Worm (Caenorhabditis elegans): ENCODE data around the gene R08A2.5.
A peak's percentile ranks its signal among the peaks of the same experiment; 100 is the strongest.

The R08A2.5 gene

ce11 chrV:14716114-14716513 lies 3.7 kb downstream of the R08A2.5 start, which contains the start of gene fbxa-147:
fbxa-147 (plus strand) TSS chrV:14716499.
- TF ChIP-seq elt-2 (tag; optimal IDR thresholded peaks at IDR 0.05) (peak; percentile 51), ama-1 (optimal IDR thresholded peaks at IDR 0.05) (no peak), nhr-25 (tag; optimal IDR thresholded peaks at IDR 0.05) (no peak)

- TF ChIP-seq nhr-76 (tag; optimal IDR thresholded peaks at IDR 0.05) (no peak), nhr-11 (tag; optimal IDR thresholded peaks at IDR 0.05) (no peak), unc-62 (GFP tag; optimal IDR thresholded peaks at IDR 0.05) (no peak), nhr-43 (tag; optimal IDR thresholded peaks at IDR 0.05; ENCODE audit: poor library complexity, severe bottlenecking) (no peak)
Observed at ce11 chrV:14719491-14719890, 7.1 kb downstream of the R08A2.5 start, which contains the start of gene R08A2.1. R08A2.1 (minus strand) TSS chrV:14719591.

DNA sequence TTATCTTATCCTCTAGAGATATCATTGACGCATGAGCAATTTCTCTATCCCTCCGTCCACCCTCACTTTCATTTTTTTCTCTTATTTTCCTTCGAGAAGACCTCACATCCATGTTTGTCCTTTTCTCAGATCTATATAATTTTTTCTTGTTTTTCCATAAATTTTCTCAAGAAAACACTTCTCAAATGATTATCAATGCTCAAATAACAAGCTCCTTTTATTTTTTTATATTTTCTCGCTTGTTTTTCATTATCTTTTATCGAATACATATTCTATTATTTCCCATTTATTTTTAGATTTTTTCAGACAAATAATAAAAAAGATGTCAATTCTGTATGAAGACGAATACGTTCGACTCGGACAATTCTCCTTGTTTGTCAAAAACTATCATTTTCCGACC lies 10.6 kb downstream of the R08A2.5 start, which contains the start of gene R08A2.7:
TSS of gene R08A2.7 (plus strand) at position 301 of the 400 bp plus-strand sequence.
- TF ChIP-seq daf-12 (tag; optimal IDR thresholded peaks at IDR 0.05) (no peak), lsy-12 (tag; optimal IDR thresholded peaks at IDR 0.05) (no peak), nfya-1 (tag; optimal IDR thresholded peaks at IDR 0.05; ENCODE audit: insufficient read depth) (no peak), ceh-82 (tag; optimal IDR thresholded peaks at IDR 0.05) (no peak), nhr-23 (tag; optimal IDR thresholded peaks at IDR 0.05) (no peak), fkh-2 (tag; optimal IDR thresholded peaks at IDR 0.05) (no peak), fkh-10 (GFP tag; optimal IDR thresholded peaks at IDR 0.05) (no peak), elt-1 (tag; optimal IDR thresholded peaks at IDR 0.05) (no peak), unc-62 (GFP tag; optimal IDR thresholded peaks at IDR 0.05) (no peak), mdl-1 (tag; optimal IDR thresholded peaks at IDR 0.05) (no peak), nhr-77 (tag; optimal IDR thresholded peaks at IDR 0.05) (no peak), pha-4 (tag; optimal IDR thresholded peaks at IDR 0.05) (no peak), ceh-16 (tag; optimal IDR thresholded peaks at IDR 0.05) (no peak), tbx-2 (tag; optimal IDR thresholded peaks at IDR 0.05) (no peak), sea-2 (GFP tag; optimal IDR thresholded peaks at IDR 0.05) (no peak), nhr-67 (tag; optimal IDR thresholded peaks at IDR 0.05) (no peak), lin-15B (tag; optimal IDR thresholded peaks at IDR 0.05) (no peak), unc-39 (tag; optimal IDR thresholded peaks at IDR 0.05) (no peak)

DNA sequence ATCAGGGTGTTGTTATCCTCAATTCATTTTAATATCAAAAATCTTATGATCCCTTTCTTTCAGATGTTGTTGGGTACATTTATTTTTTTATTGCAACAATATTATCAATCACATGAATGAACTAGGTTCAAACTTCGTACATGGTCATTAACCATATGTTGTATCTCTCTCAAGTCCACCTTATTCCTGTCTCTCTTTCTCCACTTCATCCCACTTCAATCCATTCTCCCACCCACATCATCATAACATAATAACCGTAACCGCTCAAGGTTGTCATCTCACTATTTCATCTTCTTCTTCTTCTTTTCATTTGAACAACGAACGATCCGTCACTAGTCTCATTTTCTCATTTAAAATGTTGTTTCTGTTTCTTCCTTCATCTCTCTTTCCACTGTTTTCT lies 13.0 kb downstream of the R08A2.5 start:
- TF ChIP-seq nhr-43 (tag; optimal IDR thresholded peaks at IDR 0.05; ENCODE audit: poor library complexity, severe bottlenecking) (peak; percentile 57), unc-39 (tag; optimal IDR thresholded peaks at IDR 0.05) (no peak)

- no peak for TF ChIP-seq nhr-77 (tag; optimal IDR thresholded peaks at IDR 0.05)
Observed at ce11 chrV:14726596-14726995, 14.2 kb downstream of the R08A2.5 start, which contains the start of gene Y50E8A.1. Y50E8A.1 (plus strand) TSS chrV:14726896.

ce11 chrV:14728754-14729153 lies 16.3 kb downstream of the R08A2.5 start, which contains the start of gene Y50E8A.2:
Y50E8A.2 (minus strand) TSS chrV:14728854.
- TF ChIP-seq unc-39 (tag; optimal IDR thresholded peaks at IDR 0.05) (no peak), elt-1 (tag; optimal IDR thresholded peaks at IDR 0.05) (no peak), hmg-11 (tag; optimal IDR thresholded peaks at IDR 0.05) (no peak), elt-2 (tag; optimal IDR thresholded peaks at IDR 0.05) (no peak), ceh-16 (tag; optimal IDR thresholded peaks at IDR 0.05) (no peak), ZK546.5 (tag; optimal IDR thresholded peaks at IDR 0.05) (no peak), snpc-4 (tag; optimal IDR thresholded peaks at IDR 0.05) (no peak), pha-4 (tag; optimal IDR thresholded peaks at IDR 0.05) (no peak), aly-2 (tag; optimal IDR thresholded peaks at IDR 0.05) (no peak), mml-1 (tag; optimal IDR thresholded peaks at IDR 0.05) (no peak)

DNA sequence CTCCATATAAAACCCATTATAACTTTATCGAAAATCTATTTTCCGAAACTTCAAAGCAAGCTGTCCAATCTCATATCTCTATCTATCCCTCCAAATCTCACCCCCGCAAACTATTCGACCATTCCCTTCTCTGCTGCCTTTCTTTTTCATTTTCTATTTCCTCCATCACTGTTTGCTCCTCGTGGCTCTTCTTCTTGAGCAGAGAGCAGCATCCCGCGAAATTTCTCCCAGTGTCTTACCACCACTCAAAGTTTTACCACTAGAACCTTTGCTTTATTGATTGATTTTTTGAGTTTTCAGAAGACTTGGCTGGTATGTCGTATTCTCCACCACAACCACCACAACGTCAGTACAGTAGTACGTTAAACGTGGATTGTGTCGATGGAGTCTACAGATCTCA lies 16.9 kb downstream of the R08A2.5 start, which contains the start of gene oig-3:
TSS of gene oig-3 (plus strand) at position 301 of the 400 bp plus-strand sequence.
- TF ChIP-seq pqm-1 (tag; optimal IDR thresholded peaks at IDR 0.05) (no peak), nhr-43 (tag; optimal IDR thresholded peaks at IDR 0.05; ENCODE audit: poor library complexity, severe bottlenecking) (no peak), nhr-23 (tag; optimal IDR thresholded peaks at IDR 0.05) (no peak), egl-27 (tag; optimal IDR thresholded peaks at IDR 0.05) (no peak), pha-4 (tag; optimal IDR thresholded peaks at IDR 0.05) (no peak), ztf-11 (tag; optimal IDR thresholded peaks at IDR 0.05) (no peak), zag-1 (tag; optimal IDR thresholded peaks at IDR 0.05) (no peak), daf-12 (tag; optimal IDR thresholded peaks at IDR 0.05) (no peak), elt-3 (tag; optimal IDR thresholded peaks at IDR 0.05) (no peak), fkh-10 (GFP tag; optimal IDR thresholded peaks at IDR 0.05) (no peak), fkh-2 (tag; optimal IDR thresholded peaks at IDR 0.05) (no peak), hmg-11 (tag; optimal IDR thresholded peaks at IDR 0.05) (no peak), ZK546.5 (tag; optimal IDR thresholded peaks at IDR 0.05) (no peak), unc-39 (tag; optimal IDR thresholded peaks at IDR 0.05) (no peak), skn-1 (tag; optimal IDR thresholded peaks at IDR 0.05) (no peak), jun-1 (tag; optimal IDR thresholded peaks at IDR 0.05) (no peak), nhr-76 (tag; optimal IDR thresholded peaks at IDR 0.05) (no peak), snpc-4 (tag; optimal IDR thresholded peaks at IDR 0.05) (no peak)
